In the genomic region with DNA sequence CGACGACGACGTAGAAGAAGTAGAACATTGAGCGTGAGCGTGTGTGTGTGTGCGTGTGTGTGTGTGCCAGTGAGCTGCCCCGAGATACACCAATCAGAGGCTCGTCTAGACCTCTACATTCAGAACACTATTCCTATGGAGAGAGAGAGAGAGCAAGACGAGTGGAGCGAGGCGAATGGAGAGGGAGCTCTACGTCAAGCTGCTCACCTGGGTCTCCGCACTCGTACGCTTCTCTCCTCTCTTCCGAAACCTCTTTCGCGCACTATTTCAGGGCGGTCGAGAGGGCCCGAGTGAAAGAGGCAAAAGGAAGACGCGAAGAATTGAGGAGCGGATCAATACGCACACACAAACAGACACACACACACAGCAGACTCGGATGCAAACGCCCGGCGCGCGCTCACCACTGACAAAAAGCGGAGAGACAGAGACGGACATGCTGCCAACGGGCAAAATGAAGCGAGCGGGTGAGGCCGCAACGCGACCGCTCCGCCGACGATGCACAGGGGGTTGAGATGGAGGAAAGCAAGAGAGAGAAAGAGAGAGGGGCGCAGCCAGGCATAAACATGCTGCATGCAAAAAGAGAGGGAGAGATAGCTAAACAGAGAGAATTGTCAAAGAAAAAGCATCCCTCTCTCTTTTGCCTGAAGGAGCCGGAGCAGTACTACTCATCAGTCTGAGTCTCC, we compare ENCODE assay signal across 1 worm cellular context.
TF ChIP-seq lines count a peak whose summit lies in the region.

No protein-coding gene starts in this region.

TF ChIP-seq in whole organism, L1 larva, 84 proteins besides CTCF, POLR2A, EP300 and RAD21 (continued from another document):
- TF ChIP-seq ceh-90 (tag; optimal IDR thresholded peaks at IDR 0.05; lab: Kevin White, UChicago) (no peak), hpl-2 (GFP tag; optimal IDR thresholded peaks at IDR 0.05; lab: Kevin White, UChicago) (no peak), skn-1 (tag; optimal IDR thresholded peaks at IDR 0.05; lab: Kevin White, UChicago) (peak; percentile 69), ceh-82 (tag; optimal IDR thresholded peaks at IDR 0.05; lab: Kevin White, UChicago) (peak; percentile 54 to 80 (median 73)), isw-1 (GFP tag; IDR thresholded peaks at IDR 0.05; lab: Robert Waterston, UW) (peak; percentile 37; the same call in 1 of the 2 replicates), nhr-19 (GFP tag; conservative IDR thresholded peaks at IDR 0.05; lab: Robert Waterston, UW) (peak; percentile 67; the same call in 1 of the 2 replicates), tlp-1 (tag; optimal IDR thresholded peaks at IDR 0.05; lab: Kevin White, UChicago) (no peak), ztf-11 (tag; optimal IDR thresholded peaks at IDR 0.05; lab: Kevin White, UChicago) (peak in 1 of 2 experiments; percentile 78), unc-130 (tag; optimal IDR thresholded peaks at IDR 0.05; lab: Kevin White, UChicago) (peak; percentile 51), lin-15B (tag; optimal IDR thresholded peaks at IDR 0.05; lab: Kevin White, UChicago) (peak; percentile 38), unc-62 (GFP tag; optimal IDR thresholded peaks at IDR 0.05; lab: Kevin White, UChicago) (no peak), ceh-8 (GFP tag; optimal IDR thresholded peaks at IDR 0.05; lab: Kevin White, UChicago) (peak; percentile 56), sup-37 (GFP tag; optimal IDR thresholded peaks at IDR 0.05; lab: Kevin White, UChicago) (no peak), efl-1 (optimal IDR thresholded peaks at IDR 0.05; lab: Kevin White, UChicago) (peak; percentile 64 to 80), efl-1 (GFP tag; optimal IDR thresholded peaks at IDR 0.05 in 1 of 2; lab: Kevin White, UChicago) (peak; percentile 8 to 94), vab-15 (tag; optimal IDR thresholded peaks at IDR 0.05; lab: Kevin White, UChicago) (no peak), zag-1 (tag; optimal IDR thresholded peaks at IDR 0.05; lab: Kevin White, UChicago) (no peak), lin-13 (GFP tag; optimal IDR thresholded peaks at IDR 0.05; lab: Kevin White, UChicago) (peak; percentile 59), mdl-1 (tag; optimal IDR thresholded peaks at IDR 0.05; lab: Kevin White, UChicago) (peak in 1 of 2 experiments; percentile 54), nhr-11 (tag; optimal IDR thresholded peaks at IDR 0.05; lab: Kevin White, UChicago) (no peak), ztf-4 (tag; optimal IDR thresholded peaks at IDR 0.05; lab: Kevin White, UChicago) (peak; percentile 92), nhr-90 (tag; optimal IDR thresholded peaks at IDR 0.05; lab: Kevin White, UChicago; ENCODE audit: poor library complexity) (peak; percentile 56), ama-1 (optimal IDR thresholded peaks at IDR 0.05; lab: Kevin White, UChicago) (peak; percentile 39), lin-35 (GFP tag; optimal IDR thresholded peaks at IDR 0.05; lab: Kevin White, UChicago) (peak; percentile 54 to 59), C34B4.2 (tag; optimal IDR thresholded peaks at IDR 0.05; lab: Kevin White, UChicago) (no peak), pax-3 (tag; optimal IDR thresholded peaks at IDR 0.05; lab: Kevin White, UChicago) (peak; percentile 59), tbx-2 (tag; optimal IDR thresholded peaks at IDR 0.05; lab: Kevin White, UChicago) (peak; percentile 86), nhr-71 (tag; optimal IDR thresholded peaks at IDR 0.05; lab: Kevin White, UChicago) (peak; percentile 96), nhr-20 (tag; optimal IDR thresholded peaks at IDR 0.05; lab: Kevin White, UChicago) (peak; percentile 82), nhr-47 (tag; optimal IDR thresholded peaks at IDR 0.05; lab: Kevin White, UChicago) (peak; percentile 90), snu-23 (GFP tag; optimal IDR thresholded peaks at IDR 0.05; lab: Kevin White, UChicago) (peak; percentile 90), nhr-28 (tag; optimal IDR thresholded peaks at IDR 0.05; lab: Kevin White, UChicago) (no peak), nhr-77 (tag; optimal IDR thresholded peaks at IDR 0.05; lab: Kevin White, UChicago) (peak; percentile 89), dpl-1 (GFP tag; optimal IDR thresholded peaks at IDR 0.05; lab: Kevin White, UChicago) (peak; percentile 17 to 41 (median 40)), ceh-88 (GFP tag; IDR thresholded peaks at IDR 0.05; lab: Robert Waterston, UW) (peak; percentile 63; the same call in 1 of the 2 replicates), pag-3 (tag; optimal IDR thresholded peaks at IDR 0.05; lab: Kevin White, UChicago; ENCODE audit: borderline replicate concordance, insufficient read depth) (no peak), alr-1 (tag; optimal IDR thresholded peaks at IDR 0.05; lab: Kevin White, UChicago; ENCODE audit: borderline replicate concordance) (no peak), unc-30 (tag; optimal IDR thresholded peaks at IDR 0.05; lab: Kevin White, UChicago) (no peak)
